Worm (Caenorhabditis elegans) whole organism, young adult: ENCODE measurements around the gene T05C3.6.

Experiments used
- C17E4.6 ChIP-seq: fragments of 200-800 bp; sonication (Bioruptor generic); IDR thresholded peaks from 2 replicates; pipeline ENCODE4 v1.3.6; 2022; ENCODE audit warnings: missing genetic modification reagents, missing genetic modification characterization, missing compliant biosample characterization
- F39B2.1 ChIP-seq: fragments of 200-800 bp; sonication (Bioruptor generic); IDR thresholded peaks from 2 replicates; pipeline ENCODE4 v1.3.6; 2022; ENCODE audit warnings: missing genetic modification reagents, missing genetic modification characterization, missing compliant biosample characterization
- Y53F4B.3 ChIP-seq: fragments of 200-800 bp; sonication (Bioruptor generic); IDR thresholded peaks from 2 replicates; pipeline ENCODE4 v1.3.6; 2022; ENCODE audit warnings: missing genetic modification reagents, missing genetic modification characterization, missing compliant biosample characterization
- Y67H2A.10 ChIP-seq: fragments of 200-800 bp; sonication (Bioruptor generic); conservative IDR thresholded peaks from 2 replicates; pipeline ENCODE4 v1.3.6; 2022; ENCODE audit warnings: missing genetic modification reagents, missing genetic modification characterization, missing compliant biosample characterization
- attf-3 ChIP-seq: fragments of 200-800 bp; sonication (Bioruptor generic); conservative IDR thresholded peaks from 2 replicates; pipeline ENCODE4 v1.3.6; 2022; ENCODE audit warnings: missing genetic modification reagents, missing genetic modification characterization, missing compliant biosample characterization
- attf-5 ChIP-seq: fragments of 200-800 bp; sonication (Bioruptor generic); optimal IDR thresholded peaks from 2 replicates; lab custom pipeline; 2018; ENCODE audit warnings: mild to moderate bottlenecking, missing genetic modification characterization, missing compliant biosample characterization
- hmg-1.2 ChIP-seq: fragments of 200-800 bp; sonication (Bioruptor generic); IDR thresholded peaks from 2 replicates; pipeline ENCODE4 v1.3.6; 2022; ENCODE audit warnings: missing genetic modification reagents, missing genetic modification characterization, missing compliant biosample characterization
- hrde-1 ChIP-seq: sonication (generic microtip); optimal IDR thresholded peaks from 2 replicates; lab custom pipeline; 2016; ENCODE audit warnings: missing genetic modification characterization, mild to moderate bottlenecking, missing compliant biosample characterization, moderate library complexity, missing genotype, missing genetic modification reagents, borderline replicate concordance
- madf-10 ChIP-seq: sonication (generic microtip); optimal IDR thresholded peaks from 2 replicates; lab custom pipeline; 2016; ENCODE audit warnings: mild to moderate bottlenecking, missing genetic modification characterization, missing compliant biosample characterization
- nfya-2 ChIP-seq: fragments of 200-800 bp; sonication (Bioruptor generic); IDR thresholded peaks from 2 replicates; pipeline ENCODE4 v1.3.6; 2022; ENCODE audit warnings: missing genetic modification reagents, missing genetic modification characterization, missing compliant biosample characterization
- unc-62 ChIP-seq: fragments of 150-350 bp; optimal IDR thresholded peaks from 2 replicates; lab custom pipeline; 2014; ENCODE audit warnings: missing biosample characterization, missing genetic modification reagents, missing genetic modification characterization

- no peak for TF ChIP-seq attf-5 (GFP tag; lab: Kevin White, UChicago)
- TF ChIP-seq madf-10 (tag; lab: Kevin White, UChicago), result no peak
- TF ChIP-seq Y53F4B.3 (GFP tag; lab: Robert Waterston, UW), result no peak
- TF ChIP-seq Y67H2A.10 (GFP tag; lab: Robert Waterston, UW), result no peak
- TF ChIP-seq hrde-1 (tag; lab: Kevin White, UChicago), result no peak
- TF ChIP-seq nfya-2 (GFP tag; lab: Robert Waterston, UW), result no peak
- no peak for TF ChIP-seq C17E4.6 (GFP tag; lab: Robert Waterston, UW)
- no peak for TF ChIP-seq hmg-1.2 (GFP tag; lab: Robert Waterston, UW)
- no peak for TF ChIP-seq F39B2.1
- no peak for TF ChIP-seq attf-3 (GFP tag; lab: Robert Waterston, UW)
- no peak for TF ChIP-seq unc-62 (GFP tag; lab: Kevin White, UChicago)
Observed at ce11 chrV:5454955-5455354, 35.3 kb upstream of the T05C3.6 start.
